Worm (Caenorhabditis elegans): Measurements from ENCODE around the gene F45E12.6.

Gene F45E12.6

ce11 chrII:7337469-7337893, 23.5 kb upstream of the F45E12.6 start:
- peak; percentile 96 for TF ChIP-seq cey-2 (tag; optimal IDR thresholded peaks at IDR 0.05; ENCODE audit: borderline replicate concordance, insufficient read depth)
- TF ChIP-seq nhr-28 (tag; optimal IDR thresholded peaks at IDR 0.05) = peak; percentile 97
- peak; percentile 65 for TF ChIP-seq mes-2 (tag; optimal IDR thresholded peaks at IDR 0.05; ENCODE audit: poor library complexity, severe bottlenecking)
- TF ChIP-seq nhr-11 (tag; optimal IDR thresholded peaks at IDR 0.05) = peak; percentile 72
- 0 out of 2 replicates have a peak, but pooled peaks have one; percentile 4 for TF ChIP-seq arid-1 (GFP tag; conservative IDR thresholded peaks at IDR 0.05)
- no peak for TF ChIP-seq vab-7 (GFP tag; IDR thresholded peaks at IDR 0.05)
- TF ChIP-seq Y75B8A.6 (GFP tag; IDR thresholded peaks at IDR 0.05) = no peak
- no peak for TF ChIP-seq zfp-3 (GFP tag; conservative IDR thresholded peaks at IDR 0.05)
- no peak for TF ChIP-seq lin-38 (GFP tag; IDR thresholded peaks at IDR 0.05)
- peak; percentile 46 for TF ChIP-seq ama-1 (optimal IDR thresholded peaks at IDR 0.05)
- TF ChIP-seq T20F7.1 (GFP tag; optimal IDR thresholded peaks at IDR 0.05) = peak; percentile 77
- TF ChIP-seq ceh-32 (tag; optimal IDR thresholded peaks at IDR 0.05; ENCODE audit: poor library complexity) = no peak
- no peak for TF ChIP-seq ceh-82 (tag; optimal IDR thresholded peaks at IDR 0.05)
- TF ChIP-seq fos-1 (tag; optimal IDR thresholded peaks at IDR 0.05) = no peak
- TF ChIP-seq hmg-1.1 (GFP tag; IDR thresholded peaks at IDR 0.05) = peak; percentile 61
- TF ChIP-seq spr-1 (tag; optimal IDR thresholded peaks at IDR 0.05) = peak; percentile 42
- TF ChIP-seq snpc-4 (tag; optimal IDR thresholded peaks at IDR 0.05) = no peak
- 0 out of 2 replicates have a peak, but pooled peaks have one; percentile 3 for TF ChIP-seq mxl-2 (GFP tag; conservative IDR thresholded peaks at IDR 0.05)
- no peak for TF ChIP-seq R02D3.7 (tag; optimal IDR thresholded peaks at IDR 0.05)
- TF ChIP-seq ZK337.2 (GFP tag; IDR thresholded peaks at IDR 0.05) = no peak
- TF ChIP-seq F26F4.8 (GFP tag; conservative IDR thresholded peaks at IDR 0.05) = no peak
- peak; percentile 72 for TF ChIP-seq php-3 (GFP tag; IDR thresholded peaks at IDR 0.05)
- TF ChIP-seq daf-16 (GFP tag; optimal IDR thresholded peaks at IDR 0.05) = no peak
- peak; percentile 59 for TF ChIP-seq daf-16 (tag; optimal IDR thresholded peaks at IDR 0.05)
- no peak for TF ChIP-seq skn-1 (tag; optimal IDR thresholded peaks at IDR 0.05)
- no peak for TF ChIP-seq aly-2 (tag; optimal IDR thresholded peaks at IDR 0.05)
- TF ChIP-seq ces-1 (GFP tag; optimal IDR thresholded peaks at IDR 0.05) = no peak
- no peak for TF ChIP-seq Y105C5A.15 (GFP tag; IDR thresholded peaks at IDR 0.05)
- no peak for TF ChIP-seq lin-29 (GFP tag; IDR thresholded peaks at IDR 0.05)
- peak; percentile 89 to 95 for TF ChIP-seq mdl-1 (tag; optimal IDR thresholded peaks at IDR 0.05)
- TF ChIP-seq daf-8 (GFP tag; IDR thresholded peaks at IDR 0.05) = no peak
- no peak for TF ChIP-seq snpc-1.2 (GFP tag; IDR thresholded peaks at IDR 0.05)
- peak; percentile 52 for TF ChIP-seq pqm-1 (tag; optimal IDR thresholded peaks at IDR 0.05)
- TF ChIP-seq nhr-10 (tag; optimal IDR thresholded peaks at IDR 0.05) = peak; percentile 32
- TF ChIP-seq D1046.2 (GFP tag; IDR thresholded peaks at IDR 0.05) = no peak
- no peak for TF ChIP-seq unc-130 (GFP tag; optimal IDR thresholded peaks at IDR 0.05)
- TF ChIP-seq ceh-20 (GFP tag; IDR thresholded peaks at IDR 0.05) = peak; percentile 84
- TF ChIP-seq set-16 (GFP tag; IDR thresholded peaks at IDR 0.05) = no peak
- TF ChIP-seq dve-1 (tag; optimal IDR thresholded peaks at IDR 0.05; ENCODE audit: insufficient read depth) = peak; percentile 85
- TF ChIP-seq nhr-42 (GFP tag; IDR thresholded peaks at IDR 0.05) = 0 out of 2 replicates have a peak, but pooled peaks have one; percentile 36
- peak in 1 of 2 experiments; percentile 93 for TF ChIP-seq unc-62 (GFP tag; optimal IDR thresholded peaks at IDR 0.05 in 1 of 2)
- TF ChIP-seq unc-62 (tag; optimal IDR thresholded peaks at IDR 0.05) = no peak
- TF ChIP-seq daf-19 (GFP tag; conservative IDR thresholded peaks at IDR 0.05) = no peak
- TF ChIP-seq zfp-2 (tag; optimal IDR thresholded peaks at IDR 0.05) = peak; percentile 39
- no peak for TF ChIP-seq ztf-11 (tag; optimal IDR thresholded peaks at IDR 0.05)
- TF ChIP-seq ceh-62 (tag; optimal IDR thresholded peaks at IDR 0.05) = no peak
- TF ChIP-seq lin-13 (GFP tag; optimal IDR thresholded peaks at IDR 0.05) = no peak
- TF ChIP-seq lin-1 (GFP tag; IDR thresholded peaks at IDR 0.05) = peak; percentile 62; the same call in 1 of the 2 replicates
- TF ChIP-seq attf-4 (tag; optimal IDR thresholded peaks at IDR 0.05) = no peak
- TF ChIP-seq nhr-102 (tag; optimal IDR thresholded peaks at IDR 0.05) = peak; percentile 92
- TF ChIP-seq lir-3 (tag; optimal IDR thresholded peaks at IDR 0.05) = no peak

Measured in whole organism, L4 larva.